Fruit fly (Drosophila melanogaster): ENCODE data around the gene CG14777.
A peak's percentile ranks its signal among the peaks of the same experiment; 100 is the strongest.

CG14777 gene

dm6 chrX:1460278-1460872 lies 5.6 kb upstream of the CG14777 start, which contains the start of gene Lrpprc2 (continued):
- peak; percentile 4 to 90 for TF ChIP-seq crp (GFP tag; optimal IDR thresholded peaks at IDR 0.05)
- peak; percentile 14 for TF ChIP-seq BEAF-32 (GFP tag; optimal IDR thresholded peaks at IDR 0.05)
- TF ChIP-seq B-H1 (GFP tag; IDR thresholded peaks at IDR 0.05), result no peak
- TF ChIP-seq nerfin-1 (tag; optimal IDR thresholded peaks at IDR 0.05), result no peak
- peak; percentile 28 for TF ChIP-seq CG34376 (GFP tag; optimal IDR thresholded peaks at IDR 0.05)
- TF ChIP-seq Scr (GFP tag; IDR thresholded peaks at IDR 0.05; ENCODE audit: partially characterized antibody), result 0 out of 2 replicates have a peak, but pooled peaks have one; percentile 16
- TF ChIP-seq CG13287 (GFP tag; IDR thresholded peaks at IDR 0.05; ENCODE audit: partially characterized antibody), result peak; percentile 46; the same call in 1 of the 2 replicates
- TF ChIP-seq Adf1 (GFP tag; IDR thresholded peaks at IDR 0.05), result peak; percentile 23; the same call in 1 of the 2 replicates
- TF ChIP-seq CG8924 (tag; optimal IDR thresholded peaks at IDR 0.05), result no peak
- peak; percentile 56 for TF ChIP-seq CG15514 (GFP tag; optimal IDR thresholded peaks at IDR 0.05)
- peak; percentile 35 for TF ChIP-seq CTCF (GFP tag; optimal IDR thresholded peaks at IDR 0.05)
- TF ChIP-seq pzg (GFP tag; optimal IDR thresholded peaks at IDR 0.05), result peak; percentile 36
- TF ChIP-seq tin (GFP tag; optimal IDR thresholded peaks at IDR 0.05), result no peak
- peak; percentile 34 for TF ChIP-seq pfk (GFP tag; optimal IDR thresholded peaks at IDR 0.05)
- peak; percentile 91 for TF ChIP-seq Myb (GFP tag; optimal IDR thresholded peaks at IDR 0.05)

dm6 chrX:1461544-1461943 lies 4.4 kb upstream of the CG14777 start, which contains the start of gene CG14787:
Gene CG14787 (minus strand): TSS chrX:1461676.
- 0 out of 2 replicates have a peak, but pooled peaks have one; percentile 37 for TF ChIP-seq Drgx (GFP tag; IDR thresholded peaks at IDR 0.05)
- TF ChIP-seq Pdp1 (GFP tag; optimal IDR thresholded peaks at IDR 0.05), result peak in 1 of 2 experiments; percentile 52
- no peak for TF ChIP-seq bbx (GFP tag; IDR thresholded peaks at IDR 0.05; ENCODE audit: partially characterized antibody)
- peak; percentile 58 for TF ChIP-seq nom (GFP tag; optimal IDR thresholded peaks at IDR 0.05)

DNA sequence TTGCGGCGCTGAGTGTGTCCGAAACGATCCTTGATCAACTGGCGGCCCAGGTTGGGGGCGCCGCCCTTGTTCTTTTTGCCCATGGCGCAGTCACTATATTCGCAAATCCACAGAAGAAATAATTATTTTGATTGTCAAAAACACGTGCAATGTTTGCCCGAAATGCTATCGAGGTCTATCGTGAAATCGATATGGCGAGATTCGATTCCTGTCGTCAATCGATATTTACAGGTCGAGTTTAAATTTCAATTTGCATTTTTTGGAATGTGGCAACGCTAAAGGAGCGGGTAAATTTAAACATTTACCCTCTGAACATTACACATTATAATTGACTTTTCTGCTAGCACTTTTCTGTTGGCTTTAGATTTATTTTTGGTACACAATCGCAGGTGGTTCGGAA lies 1.9 kb upstream of the CG14777 start, which contains the start of gene Ns3:
Ns3 (minus strand) TSS at position 188 of the 400 bp plus-strand sequence.
- TF ChIP-seq D19B (GFP tag; optimal IDR thresholded peaks at IDR 0.05) (no peak), CG11696 (GFP tag; IDR thresholded peaks at IDR 0.05) (no peak), CG11247 (GFP tag; IDR thresholded peaks at IDR 0.05) (no peak), Atf-2 (GFP tag; optimal IDR thresholded peaks at IDR 0.05) (no peak), fd102C (GFP tag; optimal IDR thresholded peaks at IDR 0.05) (no peak), CG1832 (GFP tag; optimal IDR thresholded peaks at IDR 0.05) (no peak), Sin3A (optimal IDR thresholded peaks at IDR 0.05) (peak; percentile 32), sc (optimal IDR thresholded peaks at IDR 0.05) (no peak), sc (GFP tag; optimal IDR thresholded peaks at IDR 0.05) (no peak), CG7786 (GFP tag; optimal IDR thresholded peaks at IDR 0.05) (no peak), shn (GFP tag; optimal IDR thresholded peaks at IDR 0.05) (no peak), sna (GFP tag; IDR thresholded peaks at IDR 0.05; ENCODE audit: partially characterized antibody) (peak; percentile 88), pan (optimal IDR thresholded peaks at IDR 0.05) (no peak), pan (GFP tag; optimal IDR thresholded peaks at IDR 0.05 in 1 of 2, IDR thresholded peaks at IDR 0.05 in 1 of 2) (no peak), Mrtf (GFP tag; IDR thresholded peaks at IDR 0.05) (no peak), CG13894 (tag; optimal IDR thresholded peaks at IDR 0.05) (no peak), dmrt99B (tag; optimal IDR thresholded peaks at IDR 0.05) (no peak), Dbx (GFP tag; IDR thresholded peaks at IDR 0.05) (no peak), Atf6 (GFP tag; IDR thresholded peaks at IDR 0.05) (no peak), CG14667 (GFP tag; IDR thresholded peaks at IDR 0.05) (no peak), disco-r (GFP tag; optimal IDR thresholded peaks at IDR 0.05) (no peak), CG14860 (GFP tag; IDR thresholded peaks at IDR 0.05; ENCODE audit: partially characterized antibody) (peak; percentile 84), ems (GFP tag; optimal IDR thresholded peaks at IDR 0.05) (no peak), sima (GFP tag; optimal IDR thresholded peaks at IDR 0.05) (no peak), emc (GFP tag; optimal IDR thresholded peaks at IDR 0.05) (no peak), pros (GFP tag; optimal IDR thresholded peaks at IDR 0.05) (no peak), Ada2b (GFP tag; IDR thresholded peaks at IDR 0.05) (no peak), GATAe (GFP tag; conservative IDR thresholded peaks at IDR 0.05) (no peak), bcd (GFP tag; optimal IDR thresholded peaks at IDR 0.05) (no peak), PHDP (tag; optimal IDR thresholded peaks at IDR 0.05) (no peak)

All from whole organism, embryonic.